1 fruit fly cellular context compared by ENCODE assay signal in the genomic region with DNA sequence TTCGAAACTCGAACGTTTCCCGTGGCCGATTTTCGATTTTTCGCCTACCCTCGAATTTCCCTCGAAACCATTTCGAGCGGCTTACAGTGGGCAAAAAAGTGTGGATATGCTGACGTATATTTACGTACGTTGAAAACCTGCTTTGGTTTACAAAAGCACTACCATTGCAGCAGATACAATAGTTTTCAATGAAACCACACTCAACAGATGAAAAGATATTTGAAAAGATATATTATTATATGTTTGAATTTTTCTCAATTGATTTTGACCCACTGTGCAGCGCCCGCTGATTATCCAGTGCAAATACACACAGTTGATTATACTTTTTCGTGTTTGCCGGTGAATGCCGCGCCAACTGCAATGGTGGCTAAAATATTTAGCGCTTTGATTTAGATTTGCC.
A peak's percentile ranks its signal among the peaks of the same experiment; 100 is the strongest.
TF ChIP-seq lines count a peak whose summit lies in the region.

No protein-coding gene starts in this region.

TF ChIP-seq in whole organism, embryonic, 481 proteins besides CTCF, POLR2A, EP300 and RAD21 (continued from another document and continues in another):
- TF ChIP-seq danr (GFP tag; IDR thresholded peaks at IDR 0.05; lab: Robert Waterston, UW) (no peak), Sry-β (GFP tag; optimal IDR thresholded peaks at IDR 0.05; lab: Kevin White, UChicago) (no peak), CG11560 (tag; IDR thresholded peaks at IDR 0.05; lab: Robert Waterston, UW) (no peak), Ets97D (GFP tag; optimal IDR thresholded peaks at IDR 0.05; lab: Kevin White, UChicago) (no peak), cwo (GFP tag; optimal IDR thresholded peaks at IDR 0.05; lab: Kevin White, UChicago) (no peak), mam (GFP tag; optimal IDR thresholded peaks at IDR 0.05; lab: Kevin White, UChicago) (no peak), H2.0 (GFP tag; IDR thresholded peaks at IDR 0.05; lab: Robert Waterston, UW) (no peak), Awh (GFP tag; IDR thresholded peaks at IDR 0.05; lab: Robert Waterston, UW) (no peak), hkb (optimal IDR thresholded peaks at IDR 0.05; lab: Kevin White, UChicago) (no peak), hkb (GFP tag; IDR thresholded peaks at IDR 0.05; lab: Robert Waterston, UW) (no peak), CG18619 (GFP tag; optimal IDR thresholded peaks at IDR 0.05; lab: Kevin White, UChicago) (no peak), E2f2 (GFP tag; IDR thresholded peaks at IDR 0.05; lab: Robert Waterston, UW) (0 out of 2 replicates have a peak, but pooled peaks have one; percentile 30), CG7556 (GFP tag; optimal IDR thresholded peaks at IDR 0.05; lab: Kevin White, UChicago) (no peak), CG6654 (GFP tag; optimal IDR thresholded peaks at IDR 0.05; lab: Kevin White, UChicago) (no peak), Adf1 (GFP tag; IDR thresholded peaks at IDR 0.05; lab: Robert Waterston, UW) (no peak), mld (GFP tag; IDR thresholded peaks at IDR 0.05; lab: Robert Waterston, UW; ENCODE audit: partially characterized antibody) (no peak), Atf6 (GFP tag; IDR thresholded peaks at IDR 0.05; lab: Robert Waterston, UW) (no peak), Trl (optimal IDR thresholded peaks at IDR 0.05; lab: Kevin White, UChicago) (no peak), Trl (GFP tag; optimal IDR thresholded peaks at IDR 0.05; lab: Kevin White, UChicago) (no peak), pfk (GFP tag; optimal IDR thresholded peaks at IDR 0.05; lab: Kevin White, UChicago) (no peak), CG17328 (GFP tag; IDR thresholded peaks at IDR 0.05; lab: Robert Waterston, UW) (no peak), pnt (GFP tag; optimal IDR thresholded peaks at IDR 0.05; lab: Kevin White, UChicago) (no peak), Xrp1 (GFP tag; IDR thresholded peaks at IDR 0.05; lab: Robert Waterston, UW) (no peak), Fer1 (GFP tag; optimal IDR thresholded peaks at IDR 0.05; lab: Kevin White, UChicago) (no peak), nom (GFP tag; optimal IDR thresholded peaks at IDR 0.05; lab: Kevin White, UChicago) (no peak), CG10565 (GFP tag; optimal IDR thresholded peaks at IDR 0.05; lab: Kevin White, UChicago) (no peak), slbo (GFP tag; IDR thresholded peaks at IDR 0.05; lab: Robert Waterston, UW) (peak; percentile 38; the same call in 1 of the 2 replicates), nerfin-1 (tag; optimal IDR thresholded peaks at IDR 0.05; lab: Kevin White, UChicago) (no peak), sug (tag; optimal IDR thresholded peaks at IDR 0.05; lab: Kevin White, UChicago) (no peak), grn (GFP tag; optimal IDR thresholded peaks at IDR 0.05; lab: Kevin White, UChicago) (no peak), dysf (GFP tag; IDR thresholded peaks at IDR 0.05; lab: Robert Waterston, UW) (0 out of 3 replicates have a peak, but pooled peaks have one; percentile 50), chif (GFP tag; optimal IDR thresholded peaks at IDR 0.05; lab: Kevin White, UChicago) (peak in 1 of 2 experiments; percentile 21), zf30C (GFP tag; optimal IDR thresholded peaks at IDR 0.05; lab: Kevin White, UChicago) (no peak), wdn (GFP tag; IDR thresholded peaks at IDR 0.05; lab: Robert Waterston, UW) (no peak), CG16779 (GFP tag; IDR thresholded peaks at IDR 0.05; lab: Robert Waterston, UW) (no peak), CG8388 (GFP tag; optimal IDR thresholded peaks at IDR 0.05; lab: Kevin White, UChicago) (peak; percentile 51), stc (GFP tag; IDR thresholded peaks at IDR 0.05; lab: Robert Waterston, UW) (no peak), Nf-YA (GFP tag; IDR thresholded peaks at IDR 0.05; lab: Robert Waterston, UW) (no peak), HLH3B (GFP tag; IDR thresholded peaks at IDR 0.05; lab: Robert Waterston, UW) (peak; percentile 39; the same call in 1 of the 2 replicates), CG13775 (GFP tag; optimal IDR thresholded peaks at IDR 0.05; lab: Kevin White, UChicago) (no peak), lola (GFP tag; optimal IDR thresholded peaks at IDR 0.05; lab: Kevin White, UChicago) (peak in 1 of 3 experiments; percentile 48), Blimp-1 (GFP tag; optimal IDR thresholded peaks at IDR 0.05; lab: Kevin White, UChicago) (no peak), bigmax (GFP tag; optimal IDR thresholded peaks at IDR 0.05; lab: Kevin White, UChicago) (no peak), chinmo (GFP tag; IDR thresholded peaks at IDR 0.05; lab: Robert Waterston, UW; ENCODE audit: partially characterized antibody) (no peak), maf-S (GFP tag; optimal IDR thresholded peaks at IDR 0.05; lab: Kevin White, UChicago) (no peak), cad (GFP tag; optimal IDR thresholded peaks at IDR 0.05; lab: Kevin White, UChicago) (no peak), tin (GFP tag; optimal IDR thresholded peaks at IDR 0.05; lab: Kevin White, UChicago) (peak; percentile 11), dimm (GFP tag; IDR thresholded peaks at IDR 0.05; lab: Robert Waterston, UW) (no peak), sisA (GFP tag; IDR thresholded peaks at IDR 0.05; lab: Robert Waterston, UW) (peak; percentile 30; the same call in 1 of the 2 replicates), Abd-B (GFP tag; optimal IDR thresholded peaks at IDR 0.05; lab: Kevin White, UChicago) (peak; percentile 9), CG4730 (GFP tag; IDR thresholded peaks at IDR 0.05; lab: Robert Waterston, UW) (no peak), seq (GFP tag; IDR thresholded peaks at IDR 0.05; lab: Robert Waterston, UW) (no peak), unc-4 (GFP tag; IDR thresholded peaks at IDR 0.05; lab: Robert Waterston, UW; ENCODE audit: partially characterized antibody) (no peak), ftz-f1 (GFP tag; optimal IDR thresholded peaks at IDR 0.05; lab: Kevin White, UChicago) (no peak), CG7839 (tag; optimal IDR thresholded peaks at IDR 0.05; lab: Kevin White, UChicago) (peak; percentile 49), CG32767 (GFP tag; IDR thresholded peaks at IDR 0.05; lab: Robert Waterston, UW) (no peak), CG43689 (GFP tag; IDR thresholded peaks at IDR 0.05; lab: Robert Waterston, UW) (no peak), wek (GFP tag; optimal IDR thresholded peaks at IDR 0.05; lab: Kevin White, UChicago) (no peak), CG9437 (GFP tag; optimal IDR thresholded peaks at IDR 0.05; lab: Kevin White, UChicago) (no peak), Xbp1 (GFP tag; optimal IDR thresholded peaks at IDR 0.05; lab: Kevin White, UChicago) (peak; percentile 38), Scr (GFP tag; IDR thresholded peaks at IDR 0.05; lab: Robert Waterston, UW; ENCODE audit: partially characterized antibody) (no peak), Asciz (GFP tag; optimal IDR thresholded peaks at IDR 0.05; lab: Kevin White, UChicago) (peak; percentile 36), CG8924 (tag; optimal IDR thresholded peaks at IDR 0.05; lab: Kevin White, UChicago) (peak; percentile 37), bbx (GFP tag; IDR thresholded peaks at IDR 0.05; lab: Robert Waterston, UW; ENCODE audit: partially characterized antibody) (no peak), Lpt (GFP tag; optimal IDR thresholded peaks at IDR 0.05; lab: Kevin White, UChicago) (no peak), CG7928 (GFP tag; optimal IDR thresholded peaks at IDR 0.05; lab: Kevin White, UChicago) (no peak), jigr1 (GFP tag; IDR thresholded peaks at IDR 0.05; lab: Robert Waterston, UW) (no peak), CG30403 (GFP tag; optimal IDR thresholded peaks at IDR 0.05; lab: Kevin White, UChicago) (peak; percentile 35), B-H2 (GFP tag; optimal IDR thresholded peaks at IDR 0.05; lab: Kevin White, UChicago) (no peak), eve (GFP tag; optimal IDR thresholded peaks at IDR 0.05; lab: Kevin White, UChicago) (no peak), CG3163 (GFP tag; optimal IDR thresholded peaks at IDR 0.05; lab: Kevin White, UChicago) (no peak), CG8944 (GFP tag; optimal IDR thresholded peaks at IDR 0.05; lab: Kevin White, UChicago) (no peak), CG13424 (tag; optimal IDR thresholded peaks at IDR 0.05; lab: Kevin White, UChicago) (peak; percentile 28), abd-A (tag; optimal IDR thresholded peaks at IDR 0.05; lab: Kevin White, UChicago) (no peak), CG10979 (tag; optimal IDR thresholded peaks at IDR 0.05; lab: Kevin White, UChicago) (no peak), CG8089 (GFP tag; optimal IDR thresholded peaks at IDR 0.05; lab: Kevin White, UChicago) (no peak), CG6254 (GFP tag; optimal IDR thresholded peaks at IDR 0.05; lab: Kevin White, UChicago) (peak; percentile 24), Dp (GFP tag; optimal IDR thresholded peaks at IDR 0.05; lab: Kevin White, UChicago) (no peak), peb (GFP tag; IDR thresholded peaks at IDR 0.05; lab: Robert Waterston, UW) (no peak), hbn (GFP tag; IDR thresholded peaks at IDR 0.05; lab: Robert Waterston, UW; ENCODE audit: partially characterized antibody) (no peak), CG18262 (tag; optimal IDR thresholded peaks at IDR 0.05; lab: Kevin White, UChicago) (no peak), CG1233 (GFP tag; optimal IDR thresholded peaks at IDR 0.05; lab: Kevin White, UChicago) (peak; percentile 14), CG11695 (GFP tag; IDR thresholded peaks at IDR 0.05; lab: Robert Waterston, UW) (no peak), lab (GFP tag; optimal IDR thresholded peaks at IDR 0.05; lab: Kevin White, UChicago) (peak; percentile 60), Rx (GFP tag; IDR thresholded peaks at IDR 0.05; lab: Robert Waterston, UW) (peak; percentile 31; the same call in 1 of the 2 replicates), gem (tag; optimal IDR thresholded peaks at IDR 0.05; lab: Kevin White, UChicago) (peak; percentile 66), CG10462 (GFP tag; optimal IDR thresholded peaks at IDR 0.05; lab: Kevin White, UChicago) (no peak), ssp (GFP tag; IDR thresholded peaks at IDR 0.05; lab: Robert Waterston, UW) (no peak), Usf (GFP tag; optimal IDR thresholded peaks at IDR 0.05; lab: Kevin White, UChicago) (no peak), insv (GFP tag; optimal IDR thresholded peaks at IDR 0.05; lab: Kevin White, UChicago) (no peak), CG14860 (GFP tag; IDR thresholded peaks at IDR 0.05; lab: Robert Waterston, UW; ENCODE audit: partially characterized antibody) (no peak), CG8478 (optimal IDR thresholded peaks at IDR 0.05; lab: Kevin White, UChicago) (no peak), Kr (GFP tag; optimal IDR thresholded peaks at IDR 0.05; lab: Kevin White, UChicago) (no peak), lmd (GFP tag; IDR thresholded peaks at IDR 0.05; lab: Robert Waterston, UW) (peak; percentile 45), emc (GFP tag; optimal IDR thresholded peaks at IDR 0.05; lab: Kevin White, UChicago) (no peak), CHES-1-like (GFP tag; optimal IDR thresholded peaks at IDR 0.05; lab: Kevin White, UChicago) (no peak), NK7.1 (GFP tag; optimal IDR thresholded peaks at IDR 0.05; lab: Kevin White, UChicago) (no peak), lov (optimal IDR thresholded peaks at IDR 0.05; lab: Kevin White, UChicago) (no peak), lov (GFP tag; IDR thresholded peaks at IDR 0.05; lab: Robert Waterston, UW) (no peak), Oaz (GFP tag; IDR thresholded peaks at IDR 0.05; lab: Robert Waterston, UW) (no peak), CG6765 (GFP tag; optimal IDR thresholded peaks at IDR 0.05; lab: Kevin White, UChicago) (no peak), inv (GFP tag; IDR thresholded peaks at IDR 0.05; lab: Robert Waterston, UW; ENCODE audit: partially characterized antibody) (no peak), repo (GFP tag; optimal IDR thresholded peaks at IDR 0.05; lab: Kevin White, UChicago) (no peak), CG1832 (GFP tag; optimal IDR thresholded peaks at IDR 0.05; lab: Kevin White, UChicago) (no peak), CG4854 (GFP tag; optimal IDR thresholded peaks at IDR 0.05; lab: Kevin White, UChicago) (no peak), Opbp (GFP tag; IDR thresholded peaks at IDR 0.05; lab: Robert Waterston, UW; ENCODE audit: partially characterized antibody) (no peak), usp (GFP tag; optimal IDR thresholded peaks at IDR 0.05; lab: Kevin White, UChicago) (no peak), CG6689 (GFP tag; IDR thresholded peaks at IDR 0.05; lab: Robert Waterston, UW) (peak; percentile 42; the same call in 1 of the 2 replicates), fd64A (GFP tag; optimal IDR thresholded peaks at IDR 0.05; lab: Kevin White, UChicago) (no peak), hb (GFP tag; IDR thresholded peaks at IDR 0.05; lab: Robert Waterston, UW; ENCODE audit: partially characterized antibody) (no peak), ken (GFP tag; IDR thresholded peaks at IDR 0.05; lab: Robert Waterston, UW) (0 out of 3 replicates have a peak, but pooled peaks have one; percentile 32), odd (GFP tag; optimal IDR thresholded peaks at IDR 0.05; lab: Kevin White, UChicago) (no peak), CG17829 (tag; optimal IDR thresholded peaks at IDR 0.05; lab: Kevin White, UChicago) (no peak), Antp (GFP tag; optimal IDR thresholded peaks at IDR 0.05; lab: Kevin White, UChicago) (no peak), wor (GFP tag; IDR thresholded peaks at IDR 0.05; lab: Robert Waterston, UW) (no peak), cato (GFP tag; optimal IDR thresholded peaks at IDR 0.05; lab: Kevin White, UChicago; ENCODE audit: borderline replicate concordance) (no peak), ro (GFP tag; IDR thresholded peaks at IDR 0.05; lab: Robert Waterston, UW) (no peak), CG30020 (tag; optimal IDR thresholded peaks at IDR 0.05; lab: Kevin White, UChicago) (no peak), Mes4 (GFP tag; optimal IDR thresholded peaks at IDR 0.05; lab: Kevin White, UChicago) (no peak), Neu2 (GFP tag; optimal IDR thresholded peaks at IDR 0.05; lab: Kevin White, UChicago; ENCODE audit: borderline replicate concordance) (no peak), sens (GFP tag; lab: Kevin White, UChicago) (peak; percentile 79), Poxn (GFP tag; IDR thresholded peaks at IDR 0.05; lab: Robert Waterston, UW) (no peak), HLH4C (GFP tag; IDR thresholded peaks at IDR 0.05; lab: Robert Waterston, UW; ENCODE audit: partially characterized antibody) (no peak), dm (GFP tag; optimal IDR thresholded peaks at IDR 0.05; lab: Kevin White, UChicago) (no peak), Gsc (GFP tag; IDR thresholded peaks at IDR 0.05; lab: Robert Waterston, UW) (no peak), fd102C (GFP tag; optimal IDR thresholded peaks at IDR 0.05; lab: Kevin White, UChicago) (peak; percentile 20), sd (tag; optimal IDR thresholded peaks at IDR 0.05; lab: Kevin White, UChicago) (no peak), pita (GFP tag; optimal IDR thresholded peaks at IDR 0.05; lab: Kevin White, UChicago) (no peak), HHEX (GFP tag; optimal IDR thresholded peaks at IDR 0.05; lab: Kevin White, UChicago) (peak; percentile 17), Hand (GFP tag; optimal IDR thresholded peaks at IDR 0.05; lab: Kevin White, UChicago) (no peak), esg (GFP tag; conservative IDR thresholded peaks at IDR 0.05; lab: Robert Waterston, UW) (no peak; the same call in 1 of the 2 replicates)
